Fruit fly (Drosophila melanogaster): ENCODE measurements around the gene CG4213.

dm6 chr2L:423160-423559, 21.2 kb upstream of the CG4213 start:
- no peak for TF ChIP-seq pan (optimal IDR thresholded peaks at IDR 0.05)
- TF ChIP-seq CG8478 (optimal IDR thresholded peaks at IDR 0.05): no peak
- TF ChIP-seq psq (optimal IDR thresholded peaks at IDR 0.05): no peak
- TF ChIP-seq EcR (GFP tag; optimal IDR thresholded peaks at IDR 0.05): no peak
- TF ChIP-seq usp (GFP tag; optimal IDR thresholded peaks at IDR 0.05): no peak
- TF ChIP-seq Dll (optimal IDR thresholded peaks at IDR 0.05): no peak
